Worm (Caenorhabditis elegans) whole organism, L3 larva: Measurements from ENCODE around the gene ccdc-12.

Experiments used
- ama-1 ChIP-seq: fragments of 150-350 bp; optimal IDR thresholded peaks from 2 replicates; lab custom pipeline; 2018
- elt-1 ChIP-seq: fragments of 150-350 bp; optimal IDR thresholded peaks from 2 replicates; lab custom pipeline; 2014; ENCODE audit warnings: missing biosample characterization, missing genetic modification characterization
- elt-3 ChIP-seq, 3 experiments: fragments of 150-350 bp in 1 of 3; sonication (generic microtip) in 2 of 3; optimal IDR thresholded peaks; 2 replicates in 2 of 3; 4 replicates in 1 of 3; lab custom pipeline; 2014 to 2017; ENCODE audit warnings: missing biosample characterization in 3 of 3, missing genetic modification characterization in 3 of 3
- lin-39 ChIP-seq: fragments of 150-350 bp; optimal IDR thresholded peaks from 2 replicates; lab custom pipeline; 2018; ENCODE audit warnings: missing biosample characterization, missing genetic modification reagents, missing genetic modification characterization
- lsy-12 ChIP-seq: sonication (generic microtip); optimal IDR thresholded peaks from 2 replicates; lab custom pipeline; 2016; ENCODE audit warnings: mild to moderate bottlenecking, missing genetic modification characterization, missing compliant biosample characterization
- nhr-237 ChIP-seq: fragments of 150-350 bp; optimal IDR thresholded peaks from 2 replicates; lab custom pipeline; 2014; ENCODE audit warnings: missing biosample characterization, missing genetic modification characterization
- nhr-77 ChIP-seq: fragments of 150-350 bp; optimal IDR thresholded peaks from 2 replicates; lab custom pipeline; 2014; ENCODE audit warnings: missing biosample characterization, missing genetic modification characterization
- pha-4 ChIP-seq: fragments of 150-350 bp; optimal IDR thresholded peaks from 2 replicates; lab custom pipeline; 2014; ENCODE audit warnings: missing biosample characterization, missing genetic modification reagents, missing genetic modification characterization
- unc-62 ChIP-seq: fragments of 150-350 bp; sonication (generic microtip); optimal IDR thresholded peaks from 4 replicates; lab custom pipeline; 2014; ENCODE audit warnings: missing biosample characterization, missing genetic modification reagents, missing genetic modification characterization
- zag-1 ChIP-seq: fragments of 150-350 bp; optimal IDR thresholded peaks from 2 replicates; lab custom pipeline; 2014; ENCODE audit warnings: missing biosample characterization, missing genetic modification characterization
- ztf-11 ChIP-seq: fragments of 150-350 bp; optimal IDR thresholded peaks from 2 replicates; lab custom pipeline; 2014; ENCODE audit warnings: missing biosample characterization, missing genetic modification characterization

DNA sequence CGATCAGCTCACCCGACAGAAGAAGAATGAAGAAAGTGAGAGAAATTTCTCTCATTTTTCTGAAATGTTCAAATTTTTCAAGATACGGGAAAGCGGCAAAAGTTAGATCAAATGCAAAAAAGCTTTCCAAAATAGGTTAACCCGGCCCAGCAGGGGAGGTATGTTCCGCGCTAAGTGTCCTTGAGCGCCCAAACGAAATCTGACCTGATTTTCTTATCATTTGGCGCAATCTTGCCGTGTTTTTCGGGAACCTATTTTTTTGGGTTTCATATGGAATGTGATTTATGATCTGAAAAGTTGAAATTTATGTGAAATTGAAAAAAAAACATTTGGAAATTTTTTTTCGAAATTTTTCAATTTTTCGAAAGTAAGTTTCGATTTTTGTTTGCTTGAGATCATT, 31.7 kb downstream of the ccdc-12 start, which contains the start of gene cdh-10:
- no peak for TF ChIP-seq zag-1 (tag; lab: Kevin White, UChicago)
- TF ChIP-seq nhr-237 (tag; lab: Kevin White, UChicago) = no peak
- TF ChIP-seq unc-62 (GFP tag; lab: Kevin White, UChicago) = no peak
- TF ChIP-seq ama-1 (lab: Kevin White, UChicago) = no peak
- no peak for TF ChIP-seq nhr-77
- TF ChIP-seq elt-3 (tag; optimal IDR thresholded peaks at IDR 0.05; lab: Kevin White, UChicago) = no peak
- TF ChIP-seq ztf-11 = no peak
- peak; percentile 46 for TF ChIP-seq elt-1
- TF ChIP-seq pha-4 (tag; lab: Kevin White, UChicago) = no peak
- no peak for TF ChIP-seq lin-39 (tag; lab: Kevin White, UChicago)
- TF ChIP-seq lsy-12 (tag; lab: Kevin White, UChicago) = no peak
